Worm (Caenorhabditis elegans): Measurements from ENCODE around the gene snt-5.

The snt-5 gene

DNA sequence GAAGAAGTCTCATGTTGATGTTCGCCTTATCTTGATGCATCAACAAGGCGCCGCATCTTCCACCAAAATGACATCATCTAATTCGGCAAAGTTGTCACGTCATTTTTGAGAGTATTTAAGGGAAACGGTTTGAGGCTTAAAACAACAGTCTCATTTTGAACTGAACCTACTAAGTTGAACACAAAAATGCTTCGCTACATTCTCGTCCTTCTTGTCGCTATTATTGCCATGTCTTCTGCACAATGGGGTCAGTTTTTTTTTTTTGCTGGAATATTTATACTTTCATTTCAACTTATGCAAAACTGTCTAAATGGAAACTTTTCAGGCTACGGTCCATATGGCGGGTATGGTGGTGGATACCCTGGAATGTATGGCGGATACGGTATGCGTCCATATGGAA lies 35.7 kb upstream of the snt-5 start, which contains the start of gene cnc-4:
TSS of gene cnc-4 (plus strand) at position 117 of the 400 bp plus-strand sequence.
- TF ChIP-seq T22C8.4 (GFP tag; IDR thresholded peaks at IDR 0.05) (no peak), klf-2 (GFP tag; conservative IDR thresholded peaks at IDR 0.05) (no peak)

DNA sequence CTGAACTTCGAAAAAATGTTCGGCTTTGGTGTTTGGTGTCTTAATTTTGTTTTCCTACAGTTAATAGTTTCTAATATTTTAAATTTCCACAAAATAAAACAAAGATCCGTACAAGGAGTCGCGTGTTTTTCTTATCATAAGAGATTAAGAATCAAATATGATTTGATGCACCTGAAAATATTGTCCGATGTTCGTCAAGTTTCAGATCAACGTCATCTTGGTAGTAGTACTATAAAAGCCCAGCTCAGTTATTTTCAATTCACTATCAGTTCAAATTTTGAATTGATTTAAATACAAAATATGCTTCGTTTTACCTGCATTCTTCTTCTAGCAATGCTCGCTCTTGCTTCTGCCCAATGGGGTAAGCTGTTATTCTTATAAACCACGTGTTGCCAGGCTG lies 33.7 kb upstream of the snt-5 start, which contains the start of gene cnc-5:
TSS of gene cnc-5 (plus strand) at position 301 of the 400 bp plus-strand sequence.
- TF ChIP-seq flt-1 (GFP tag; IDR thresholded peaks at IDR 0.05), result no peak
- TF ChIP-seq ref-1 (GFP tag; conservative IDR thresholded peaks at IDR 0.05), result no peak
- TF ChIP-seq klf-2 (GFP tag; conservative IDR thresholded peaks at IDR 0.05), result no peak
- TF ChIP-seq ztf-23 (GFP tag; IDR thresholded peaks at IDR 0.05), result no peak
- no peak for TF ChIP-seq ztf-29 (GFP tag; IDR thresholded peaks at IDR 0.05)
- TF ChIP-seq tab-1 (GFP tag; IDR thresholded peaks at IDR 0.05), result no peak
- TF ChIP-seq cog-1 (tag; optimal IDR thresholded peaks at IDR 0.05), result no peak
- no peak for TF ChIP-seq T22C8.4 (GFP tag; IDR thresholded peaks at IDR 0.05)
- no peak for TF ChIP-seq med-1 (GFP tag; optimal IDR thresholded peaks at IDR 0.05; ENCODE audit: insufficient read depth)

DNA sequence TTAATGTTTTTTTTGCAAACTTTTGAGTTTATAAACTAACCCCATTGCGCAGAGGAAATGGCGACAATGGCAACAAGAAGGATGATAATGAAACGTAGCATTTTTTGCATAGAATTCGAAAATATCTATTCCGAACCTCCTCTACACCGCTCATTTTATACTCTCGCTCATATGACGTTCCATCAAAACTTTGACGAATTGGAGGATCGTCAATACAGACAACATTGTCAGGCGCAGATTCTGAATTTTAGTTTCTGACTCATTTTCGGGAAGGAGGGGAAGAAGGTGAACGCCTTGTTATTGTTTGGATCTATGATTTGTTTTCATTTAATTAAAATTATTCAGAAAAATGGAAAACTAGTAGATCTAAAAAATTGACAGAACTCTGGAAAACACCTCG lies 32.8 kb upstream of the snt-5 start, which contains the start of gene cnc-1:
TSS of gene cnc-1 (minus strand) at position 101 of the 400 bp plus-strand sequence.
- no peak for TF ChIP-seq cog-1 (tag; optimal IDR thresholded peaks at IDR 0.05)
- no peak for TF ChIP-seq tab-1 (GFP tag; IDR thresholded peaks at IDR 0.05)
- TF ChIP-seq klf-2 (GFP tag; conservative IDR thresholded peaks at IDR 0.05), result no peak
- no peak for TF ChIP-seq ztf-29 (GFP tag; IDR thresholded peaks at IDR 0.05)
- TF ChIP-seq T22C8.4 (GFP tag; IDR thresholded peaks at IDR 0.05), result no peak
- no peak for TF ChIP-seq med-1 (GFP tag; optimal IDR thresholded peaks at IDR 0.05; ENCODE audit: insufficient read depth)
- no peak for TF ChIP-seq ztf-23 (GFP tag; IDR thresholded peaks at IDR 0.05)
- no peak for TF ChIP-seq ref-1 (GFP tag; conservative IDR thresholded peaks at IDR 0.05)
- no peak for TF ChIP-seq flt-1 (GFP tag; IDR thresholded peaks at IDR 0.05)

DNA sequence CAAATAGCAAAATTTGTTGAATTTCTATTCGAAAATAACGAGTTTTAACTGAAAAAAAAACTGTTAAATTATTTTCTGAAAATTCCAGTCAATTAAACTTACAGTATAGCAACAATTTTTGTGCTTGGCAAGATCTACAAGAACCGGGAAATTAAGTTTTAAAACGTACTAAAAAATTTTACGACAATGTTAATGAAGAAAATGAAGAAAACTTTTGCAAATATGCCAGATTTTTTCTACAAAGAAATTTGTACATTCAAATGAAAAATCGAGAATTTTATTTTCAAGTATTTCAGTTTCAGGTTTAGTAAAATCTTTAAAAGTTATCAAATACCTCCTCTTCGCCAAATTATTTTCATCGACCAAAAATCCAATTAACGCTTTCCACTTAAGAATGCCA lies 30.7 kb upstream of the snt-5 start, which contains the start of gene cnc-11:
TSS of gene cnc-11 (plus strand) at position 301 of the 400 bp plus-strand sequence.
- TF ChIP-seq T22C8.4 (GFP tag; IDR thresholded peaks at IDR 0.05) (no peak), med-1 (GFP tag; optimal IDR thresholded peaks at IDR 0.05; ENCODE audit: insufficient read depth) (no peak), ztf-23 (GFP tag; IDR thresholded peaks at IDR 0.05) (no peak), cog-1 (tag; optimal IDR thresholded peaks at IDR 0.05) (no peak), ref-1 (GFP tag; conservative IDR thresholded peaks at IDR 0.05) (no peak), klf-2 (GFP tag; conservative IDR thresholded peaks at IDR 0.05) (no peak), flt-1 (GFP tag; IDR thresholded peaks at IDR 0.05) (no peak), ztf-29 (GFP tag; IDR thresholded peaks at IDR 0.05) (no peak), tab-1 (GFP tag; IDR thresholded peaks at IDR 0.05) (no peak)

DNA sequence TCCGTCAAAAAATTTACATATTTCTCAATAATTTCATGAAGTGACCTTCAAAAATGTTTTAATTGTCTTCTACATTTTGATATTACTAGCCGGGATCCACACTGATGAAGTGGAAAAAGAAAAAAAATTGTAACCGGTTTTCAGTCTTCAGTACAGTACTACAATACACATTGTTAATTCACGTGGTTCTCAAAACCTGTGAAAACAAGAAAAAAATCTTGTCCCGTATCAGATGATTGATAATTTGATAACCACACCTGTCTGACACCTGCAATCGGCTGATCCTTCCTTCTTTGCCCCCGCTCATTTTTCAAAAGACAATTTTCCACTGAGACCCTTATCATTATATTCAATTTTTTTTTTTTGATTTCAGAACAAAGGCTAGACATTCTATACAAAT lies 27.5 kb upstream of the snt-5 start, which contains the start of gene R09B5.11:
TSS of gene R09B5.11 (plus strand) at position 374 of the 400 bp plus-strand sequence.
- TF ChIP-seq ztf-29 (GFP tag; IDR thresholded peaks at IDR 0.05), result no peak
- no peak for TF ChIP-seq ref-1 (GFP tag; conservative IDR thresholded peaks at IDR 0.05)
- no peak for TF ChIP-seq ztf-23 (GFP tag; IDR thresholded peaks at IDR 0.05)
- TF ChIP-seq klf-2 (GFP tag; conservative IDR thresholded peaks at IDR 0.05), result no peak

DNA sequence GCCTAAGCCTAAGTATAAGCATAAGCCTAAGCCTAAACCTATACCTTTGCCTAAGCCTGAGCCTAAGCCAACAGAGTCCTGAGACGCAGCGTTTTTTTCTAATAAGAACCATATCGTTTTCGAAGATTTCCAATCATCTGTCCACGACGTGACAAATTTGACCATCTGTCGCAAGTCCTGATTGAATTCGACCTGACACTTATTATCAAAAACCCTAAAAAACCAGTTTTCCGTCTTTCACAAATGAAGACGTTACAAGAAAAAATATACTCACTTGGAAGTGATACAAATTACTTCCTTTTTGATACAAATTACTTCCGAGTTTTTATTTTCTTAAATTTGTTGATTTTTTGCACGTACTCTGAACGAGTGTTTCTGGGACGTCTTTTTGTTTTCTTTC lies 26.8 kb upstream of the snt-5 start:
- no peak for TF ChIP-seq ztf-29 (GFP tag; IDR thresholded peaks at IDR 0.05)
- no peak for TF ChIP-seq tab-1 (GFP tag; IDR thresholded peaks at IDR 0.05)
- no peak for TF ChIP-seq ztf-23 (GFP tag; IDR thresholded peaks at IDR 0.05)
- no peak for TF ChIP-seq med-1 (GFP tag; optimal IDR thresholded peaks at IDR 0.05; ENCODE audit: insufficient read depth)
- no peak for TF ChIP-seq flt-1 (GFP tag; IDR thresholded peaks at IDR 0.05)
- TF ChIP-seq cog-1 (tag; optimal IDR thresholded peaks at IDR 0.05), result no peak
- TF ChIP-seq klf-2 (GFP tag; conservative IDR thresholded peaks at IDR 0.05), result no peak
- no peak for TF ChIP-seq T22C8.4 (GFP tag; IDR thresholded peaks at IDR 0.05)
- TF ChIP-seq ref-1 (GFP tag; conservative IDR thresholded peaks at IDR 0.05), result no peak

DNA sequence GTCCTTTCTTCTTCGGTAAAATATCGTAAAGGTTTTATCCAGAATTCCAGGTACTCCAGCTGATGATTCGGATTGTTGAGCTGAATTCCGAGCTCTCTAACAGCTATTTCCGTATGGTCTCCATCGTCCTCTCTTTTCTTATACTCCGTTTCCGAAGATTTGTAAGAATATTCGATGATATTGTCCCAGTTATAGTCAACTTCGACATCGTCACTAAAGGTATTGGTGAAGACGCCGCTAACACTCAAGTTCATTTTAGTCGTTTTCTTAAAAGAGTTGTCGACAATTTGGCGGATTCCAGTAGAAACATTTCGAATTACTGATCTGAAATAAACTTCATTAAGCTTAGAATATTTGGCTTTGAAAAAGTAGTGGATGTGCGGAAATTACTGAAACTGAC lies 23.7 kb upstream of the snt-5 start:
- TF ChIP-seq ztf-29 (GFP tag; IDR thresholded peaks at IDR 0.05), result no peak
- no peak for TF ChIP-seq cog-1 (tag; optimal IDR thresholded peaks at IDR 0.05)
- no peak for TF ChIP-seq klf-2 (GFP tag; conservative IDR thresholded peaks at IDR 0.05)
- TF ChIP-seq ztf-23 (GFP tag; IDR thresholded peaks at IDR 0.05), result no peak
- TF ChIP-seq ref-1 (GFP tag; conservative IDR thresholded peaks at IDR 0.05), result no peak

DNA sequence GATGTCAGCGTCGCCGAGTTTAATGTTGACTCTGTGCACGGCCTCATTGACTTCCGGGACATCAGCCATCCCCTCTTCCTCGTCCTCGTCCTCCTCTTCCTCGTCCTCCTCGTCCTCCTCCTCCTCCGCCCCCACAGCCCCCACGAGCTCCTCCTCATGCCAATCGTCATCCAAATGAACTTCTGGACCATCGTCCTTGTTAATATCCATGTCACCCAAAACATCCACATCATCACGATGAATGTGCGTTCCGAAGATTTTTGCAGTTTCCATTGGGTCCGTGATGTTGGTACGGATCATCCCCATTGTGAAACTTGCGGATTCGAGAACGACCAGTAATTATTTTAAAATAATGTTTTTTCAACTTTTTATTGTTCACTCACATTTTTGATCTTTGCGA lies 23.0 kb upstream of the snt-5 start:
- no peak for TF ChIP-seq med-1 (GFP tag; optimal IDR thresholded peaks at IDR 0.05; ENCODE audit: insufficient read depth)
- no peak for TF ChIP-seq klf-2 (GFP tag; conservative IDR thresholded peaks at IDR 0.05)
- TF ChIP-seq ref-1 (GFP tag; conservative IDR thresholded peaks at IDR 0.05), result no peak
- TF ChIP-seq flt-1 (GFP tag; IDR thresholded peaks at IDR 0.05), result no peak
- no peak for TF ChIP-seq cog-1 (tag; optimal IDR thresholded peaks at IDR 0.05)
- no peak for TF ChIP-seq ztf-29 (GFP tag; IDR thresholded peaks at IDR 0.05)
- no peak for TF ChIP-seq tab-1 (GFP tag; IDR thresholded peaks at IDR 0.05)
- TF ChIP-seq ztf-23 (GFP tag; IDR thresholded peaks at IDR 0.05), result no peak
- TF ChIP-seq T22C8.4 (GFP tag; IDR thresholded peaks at IDR 0.05), result no peak

DNA sequence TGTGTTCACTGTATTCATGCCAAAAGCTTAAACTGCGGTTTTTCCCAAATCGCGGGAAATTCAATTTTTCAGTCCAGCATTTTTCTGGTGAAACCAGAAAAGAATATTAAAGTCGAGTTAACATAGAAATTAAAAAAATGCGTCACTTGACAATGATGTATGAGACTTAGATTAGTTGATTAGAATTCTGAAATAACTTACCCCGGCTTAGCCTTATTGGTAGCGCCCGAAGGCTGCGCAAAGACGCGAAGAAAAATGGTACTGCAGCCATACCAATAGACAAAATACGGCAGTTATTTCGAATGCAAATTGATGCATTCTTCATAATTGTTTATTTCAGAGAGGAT lies 22.0 kb upstream of the snt-5 start:
- TF ChIP-seq ztf-29 (GFP tag; IDR thresholded peaks at IDR 0.05) (no peak), tab-1 (GFP tag; IDR thresholded peaks at IDR 0.05) (no peak), klf-2 (GFP tag; conservative IDR thresholded peaks at IDR 0.05) (no peak), flt-1 (GFP tag; IDR thresholded peaks at IDR 0.05) (no peak), med-1 (GFP tag; optimal IDR thresholded peaks at IDR 0.05; ENCODE audit: insufficient read depth) (no peak), cog-1 (tag; optimal IDR thresholded peaks at IDR 0.05) (no peak), ref-1 (GFP tag; conservative IDR thresholded peaks at IDR 0.05) (no peak), T22C8.4 (GFP tag; IDR thresholded peaks at IDR 0.05) (no peak), ztf-23 (GFP tag; IDR thresholded peaks at IDR 0.05) (no peak)

Data from whole organism, midembryonic.